Worm (Caenorhabditis elegans): ENCODE measurements around the gene idpp-6.
A peak's percentile ranks its signal among the peaks of the same experiment; 100 is the strongest.

DNA sequence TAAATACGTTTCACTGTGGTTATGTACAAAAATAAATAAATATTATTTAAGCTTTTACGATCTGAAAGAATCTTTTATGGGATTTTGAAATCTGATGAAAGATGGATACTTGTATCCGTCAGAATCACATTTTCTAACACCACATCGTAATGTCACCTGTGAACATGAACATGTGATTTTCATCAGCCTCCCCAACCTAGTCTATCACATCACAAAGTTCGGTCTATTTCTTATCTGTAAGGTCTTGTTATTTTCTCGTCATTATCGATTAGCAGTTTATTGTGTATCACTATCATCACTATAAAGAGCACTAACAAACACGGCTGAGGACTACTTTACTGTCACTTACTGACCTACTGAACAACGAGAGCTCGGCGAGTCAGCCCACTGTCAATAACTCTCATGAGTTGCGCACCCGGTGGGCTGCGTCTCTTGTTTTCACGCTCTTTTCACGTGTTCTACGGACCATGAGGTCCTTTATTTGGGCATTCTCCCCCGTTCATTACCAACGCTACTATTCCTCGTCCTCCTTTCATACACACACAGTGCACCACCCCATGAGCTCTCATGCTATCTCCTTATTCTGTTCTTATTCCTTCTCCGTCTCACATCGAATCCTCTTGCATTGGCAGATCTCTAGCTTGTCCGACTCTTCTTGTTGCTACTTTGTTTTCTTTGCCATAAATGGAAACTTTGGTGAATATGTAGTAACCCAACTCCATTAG, 24.3 kb downstream of the idpp-6 start:
- no peak for TF ChIP-seq unc-62 (GFP tag; optimal IDR thresholded peaks at IDR 0.05)
- no peak for TF ChIP-seq elt-1 (tag; optimal IDR thresholded peaks at IDR 0.05)
- no peak for TF ChIP-seq aly-2 (tag; optimal IDR thresholded peaks at IDR 0.05)
- TF ChIP-seq ztf-4 (tag; optimal IDR thresholded peaks at IDR 0.05) = no peak
- no peak for TF ChIP-seq unc-39 (tag; optimal IDR thresholded peaks at IDR 0.05)
- peak; percentile 33 for TF ChIP-seq ceh-28 (tag; optimal IDR thresholded peaks at IDR 0.05)
- no peak for TF ChIP-seq pha-4 (tag; optimal IDR thresholded peaks at IDR 0.05)
- TF ChIP-seq egl-27 (tag; optimal IDR thresholded peaks at IDR 0.05) = no peak
- no peak for TF ChIP-seq ztf-11 (tag; optimal IDR thresholded peaks at IDR 0.05)

Measured in whole organism, L3 larva.